Fruit fly (Drosophila melanogaster) whole organism, pupa: ENCODE measurements around the gene CG8916.
A peak's percentile ranks its signal among the peaks of the same experiment; 100 is the strongest.

Experiments
- CG10348 ChIP-seq: fragments of 200-800 bp; sonication (Bioruptor generic); IDR thresholded peaks from 2 replicates; pipeline ENCODE4 v1.3.6; 2022; ENCODE audit warnings: missing biosample characterization, missing genetic modification characterization
- CG12605 ChIP-seq: fragments of 200-800 bp; sonication (Bioruptor generic); IDR thresholded peaks from 2 replicates; pipeline ENCODE4 v1.3.6; 2022; ENCODE audit warnings: missing biosample characterization, missing genetic modification characterization
- CG13204 ChIP-seq: fragments of 200-800 bp; sonication (Bioruptor generic); optimal IDR thresholded peaks from 2 replicates; lab custom pipeline; 2018; ENCODE audit warnings: missing biosample characterization, mild to moderate bottlenecking, missing genetic modification characterization, moderate library complexity
- CG14655 ChIP-seq: fragments of 200-800 bp; sonication (Bioruptor generic); optimal IDR thresholded peaks from 3 replicates; lab custom pipeline; 2017; ENCODE audit warnings: mild to moderate bottlenecking, missing biosample characterization, missing genetic modification reagents, missing genetic modification characterization
- CG15710 ChIP-seq: fragments of 200-800 bp; sonication (Bioruptor generic); optimal IDR thresholded peaks from 2 replicates; lab custom pipeline; 2018; ENCODE audit warnings: missing biosample characterization, mild to moderate bottlenecking, missing genetic modification characterization, moderate library complexity
- CG17806 ChIP-seq: fragments of 200-800 bp; sonication (Bioruptor generic); optimal IDR thresholded peaks from 2 replicates; lab custom pipeline; 2018; ENCODE audit warnings: missing biosample characterization, mild to moderate bottlenecking, missing genetic modification characterization, moderate library complexity
- CG32121 ChIP-seq: fragments of 200-800 bp; sonication (Bioruptor generic); IDR thresholded peaks from 2 replicates; pipeline ENCODE4 v1.3.6; 2022; ENCODE audit warnings: missing biosample characterization, missing genetic modification characterization
- CG34367 ChIP-seq: fragments of 200-800 bp; sonication (Bioruptor generic); optimal IDR thresholded peaks from 2 replicates; lab custom pipeline; 2018; ENCODE audit warnings: missing biosample characterization, mild to moderate bottlenecking, missing genetic modification characterization
- CG4496 ChIP-seq: fragments of 200-800 bp; sonication (Bioruptor generic); IDR thresholded peaks from 3 replicates; pipeline ENCODE4 v1.3.6; 2022; ENCODE audit warnings: missing biosample characterization, missing genetic modification characterization
- CG8159 ChIP-seq: fragments of 200-800 bp; sonication (Bioruptor generic); optimal IDR thresholded peaks from 3 replicates; lab custom pipeline; 2018; ENCODE audit warnings: missing biosample characterization, mild to moderate bottlenecking, missing genetic modification characterization, moderate library complexity
- CG8301 ChIP-seq: fragments of 200-800 bp; sonication (Bioruptor generic); optimal IDR thresholded peaks from 2 replicates; lab custom pipeline; 2018; ENCODE audit warnings: missing biosample characterization, mild to moderate bottlenecking, missing genetic modification characterization
- CG9948 ChIP-seq: fragments of 200-800 bp; sonication (Bioruptor generic); optimal IDR thresholded peaks from 2 replicates; lab custom pipeline; 2018; ENCODE audit warnings: missing biosample characterization, mild to moderate bottlenecking, missing genetic modification characterization, moderate library complexity
- D1 ChIP-seq: fragments of 200-800 bp; sonication (Bioruptor generic); optimal IDR thresholded peaks from 2 replicates; lab custom pipeline; 2018; ENCODE audit warnings: missing biosample characterization, mild to moderate bottlenecking, missing genetic modification characterization, moderate library complexity
- EcR ChIP-seq: fragments of 200-800 bp; sonication (Bioruptor generic); optimal IDR thresholded peaks from 3 replicates; lab custom pipeline; 2019; ENCODE audit warnings: missing biosample characterization, missing genetic modification characterization, mild to moderate bottlenecking, moderate library complexity, missing genetic modification reagents
- Ets98B ChIP-seq: fragments of 200-800 bp; sonication (Bioruptor generic); IDR thresholded peaks from 2 replicates; pipeline ENCODE4 v1.3.6; 2022; ENCODE audit warnings: missing biosample characterization, missing genetic modification characterization
- Pif1A ChIP-seq: fragments of 200-800 bp; sonication (Bioruptor generic); optimal IDR thresholded peaks from 3 replicates; lab custom pipeline; 2016; ENCODE audit warnings: missing biosample characterization, missing genetic modification characterization
- Pif1B ChIP-seq: fragments of 200-800 bp; sonication (Bioruptor generic); optimal IDR thresholded peaks from 3 replicates; lab custom pipeline; 2016; ENCODE audit warnings: missing biosample characterization, missing genetic modification characterization
- Snoo ChIP-seq: fragments of 200-800 bp; sonication (Bioruptor generic); optimal IDR thresholded peaks from 3 replicates; lab custom pipeline; 2017; ENCODE audit warnings: missing biosample characterization, mild to moderate bottlenecking, missing genetic modification characterization, inconsistent platforms
- fd96Ca ChIP-seq: fragments of 200-800 bp; sonication (Bioruptor generic); IDR thresholded peaks from 3 replicates; pipeline ENCODE4 v1.3.6; 2022; ENCODE audit warnings: missing biosample characterization, missing genetic modification characterization
- gl ChIP-seq: fragments of 200-800 bp; sonication (Bioruptor generic); optimal IDR thresholded peaks from 2 replicates; lab custom pipeline; 2018; ENCODE audit warnings: missing biosample characterization, mild to moderate bottlenecking, missing genetic modification characterization
- rn ChIP-seq: fragments of 200-800 bp; sonication (Bioruptor generic); IDR thresholded peaks from 2 replicates; pipeline ENCODE4 v1.3.6; 2022; ENCODE audit warnings: missing biosample characterization, missing genetic modification characterization

The CG8916 gene

DNA sequence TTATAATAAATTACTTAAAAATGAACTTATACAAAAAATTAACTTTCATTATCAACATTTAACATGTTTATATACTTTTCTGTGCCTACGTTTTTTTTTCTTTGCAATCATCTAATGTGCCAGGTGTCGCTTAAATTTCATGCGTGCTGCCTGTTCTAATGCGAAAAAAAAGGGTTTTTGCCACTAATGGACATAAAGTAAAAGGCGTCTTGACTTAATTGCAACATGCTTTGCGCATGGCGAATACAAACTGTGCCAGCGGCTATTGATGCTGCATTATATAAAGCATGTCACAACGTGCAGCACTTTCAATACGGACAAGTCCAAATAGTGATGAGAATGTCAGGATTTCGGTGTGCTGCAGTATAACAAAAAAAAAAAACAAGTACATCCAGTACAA, at the start of gene CG8916:
Gene CG8916, plus strand, starts transcription at position 301 of the 400 bp plus-strand sequence.
- TF ChIP-seq fd96Ca (GFP tag; lab: Robert Waterston, UW) (no peak), CG32121 (no peak), Ets98B (GFP tag; lab: Robert Waterston, UW) (no peak), CG4496 (no peak), Snoo (tag; lab: Kevin White, UChicago) (no peak), gl (no peak), CG17806 (tag; lab: Kevin White, UChicago) (no peak), CG14655 (GFP tag; lab: Kevin White, UChicago) (no peak), CG8301 (no peak), CG12605 (GFP tag; lab: Robert Waterston, UW) (no peak), Pif1B (GFP tag; lab: Kevin White, UChicago) (no peak), Pif1A (GFP tag; lab: Kevin White, UChicago) (no peak), rn (GFP tag; lab: Robert Waterston, UW) (no peak), CG9948 (no peak), CG8159 (tag; lab: Kevin White, UChicago) (no peak), D1 (tag; lab: Kevin White, UChicago) (no peak), CG13204 (GFP tag; lab: Kevin White, UChicago) (no peak), CG15710 (tag; lab: Kevin White, UChicago) (no peak), CG34367 (tag; lab: Kevin White, UChicago) (no peak)

DNA sequence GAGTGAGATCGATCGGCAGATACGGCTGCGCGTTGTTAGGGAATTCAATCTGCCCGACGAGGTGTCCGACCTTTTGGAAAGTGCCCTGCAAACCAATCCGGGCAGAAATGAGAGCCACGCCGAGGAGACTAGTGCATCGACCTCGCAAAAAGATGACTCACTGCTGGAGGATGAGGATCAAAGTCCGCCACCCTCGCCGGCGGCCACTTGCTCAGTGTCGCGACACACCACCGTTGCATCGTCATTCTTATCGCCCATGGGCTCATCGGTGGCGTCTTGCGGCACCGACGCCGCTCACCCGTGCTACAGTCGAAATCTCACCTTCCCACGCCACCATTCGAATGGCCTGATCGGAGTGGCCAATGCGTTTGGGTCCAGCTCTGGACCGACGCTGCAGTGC, 47.3 kb upstream of the CG8916 start:
- no peak for TF ChIP-seq CG10348 (GFP tag; lab: Robert Waterston, UW)
- no peak for TF ChIP-seq CG9948
- TF ChIP-seq D1 (tag; lab: Kevin White, UChicago): no peak
- peak; percentile 50 for TF ChIP-seq EcR
- TF ChIP-seq CG14655 (GFP tag; lab: Kevin White, UChicago): no peak

- TF ChIP-seq fd96Ca (GFP tag; lab: Robert Waterston, UW) (no peak), rn (GFP tag; lab: Robert Waterston, UW) (no peak), CG8159 (tag; lab: Kevin White, UChicago) (no peak), Pif1B (GFP tag; lab: Kevin White, UChicago) (no peak), CG34367 (tag; lab: Kevin White, UChicago) (no peak), Ets98B (GFP tag; lab: Robert Waterston, UW) (no peak), CG15710 (tag; lab: Kevin White, UChicago) (no peak), CG13204 (GFP tag; lab: Kevin White, UChicago) (no peak)
Observed at dm6 chrX:15875569-15875968, 46.2 kb upstream of the CG8916 start.

DNA sequence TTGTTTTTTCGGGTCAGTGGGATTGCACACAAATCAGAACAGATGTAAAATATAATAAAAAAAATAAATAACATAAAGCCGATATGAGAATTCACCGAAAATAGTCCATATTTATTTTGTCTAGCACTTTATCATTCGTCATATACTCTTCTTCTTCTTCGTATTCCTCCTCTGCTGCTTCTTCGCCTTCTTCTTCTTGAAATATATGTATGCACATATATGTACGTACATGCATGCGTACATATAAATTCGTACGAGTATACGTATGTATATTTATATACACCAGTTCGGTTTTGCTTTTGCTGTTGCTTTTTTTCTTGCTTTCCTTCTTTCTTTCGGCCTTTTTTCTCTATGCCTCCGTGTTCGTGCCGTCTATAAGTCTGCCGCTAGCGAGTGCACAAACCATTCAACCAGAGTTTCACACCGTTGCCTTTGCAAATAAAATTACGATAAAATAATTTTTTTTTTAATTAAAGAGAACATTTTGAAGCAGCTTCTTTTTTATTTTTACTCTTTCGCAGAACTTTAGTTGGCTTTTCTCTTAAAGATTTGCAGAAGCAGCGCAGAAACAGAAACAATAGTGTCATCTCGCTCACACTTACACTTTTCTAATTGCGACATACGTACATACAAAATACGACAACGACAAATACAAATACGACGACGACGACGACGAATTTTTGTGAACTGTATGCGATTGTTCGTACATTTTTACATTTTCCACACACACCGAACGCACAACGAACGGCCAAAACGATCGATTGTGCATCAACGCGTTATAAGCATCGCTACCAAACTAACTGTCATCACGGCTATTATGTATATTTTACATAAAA, 35.1 kb upstream of the CG8916 start:
- TF ChIP-seq D1 (tag; lab: Kevin White, UChicago) (no peak), Ets98B (GFP tag; lab: Robert Waterston, UW) (peak; percentile 94), CG13204 (GFP tag; lab: Kevin White, UChicago) (peak; percentile 91), CG8301 (peak; percentile 81), Pif1B (GFP tag; lab: Kevin White, UChicago) (peak; percentile 91), Snoo (tag; lab: Kevin White, UChicago) (peak; percentile 54), Pif1A (GFP tag; lab: Kevin White, UChicago) (peak; percentile 94), CG17806 (tag; lab: Kevin White, UChicago) (peak; percentile 84), fd96Ca (GFP tag; lab: Robert Waterston, UW) (peak; percentile 91), CG4496 (peak; percentile 94), CG9948 (peak; percentile 79), CG34367 (tag; lab: Kevin White, UChicago) (peak; percentile 94), EcR (peak; percentile 65), CG32121 (peak; percentile 91), rn (GFP tag; lab: Robert Waterston, UW) (peak; percentile 57), CG12605 (GFP tag; lab: Robert Waterston, UW) (peak; percentile 97), CG8159 (tag; lab: Kevin White, UChicago) (peak; percentile 86), CG10348 (GFP tag; lab: Robert Waterston, UW) (no peak), gl (peak; percentile 97), CG15710 (tag; lab: Kevin White, UChicago) (peak; percentile 91), CG14655 (GFP tag; lab: Kevin White, UChicago) (peak; percentile 34)

DNA sequence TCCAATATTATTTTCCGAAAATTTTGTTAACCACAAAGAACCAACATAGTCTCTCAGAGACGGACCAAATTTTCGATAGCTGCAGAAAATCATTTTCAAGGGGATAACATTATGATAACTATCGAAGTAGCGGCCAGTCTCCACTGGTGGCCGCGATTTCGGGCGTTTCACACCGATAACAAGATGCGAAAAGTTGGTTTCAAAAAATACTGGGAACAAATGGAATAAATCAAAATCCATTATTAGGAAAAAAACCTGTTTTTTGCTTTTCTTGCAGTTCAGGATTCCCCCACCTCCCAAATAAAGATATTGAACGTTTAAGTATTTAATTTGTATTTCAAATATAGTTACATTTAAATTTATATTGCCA, 34.5 kb upstream of the CG8916 start, which contains the start of gene tay:
Gene tay, minus strand, starts transcription at position 65 of the 370 bp plus-strand sequence.
- TF ChIP-seq CG4496: peak; percentile 6; the same call in 1 of the 3 replicates
- TF ChIP-seq Ets98B (GFP tag; lab: Robert Waterston, UW): no peak
- no peak for TF ChIP-seq gl
- TF ChIP-seq Pif1A (GFP tag; lab: Kevin White, UChicago): no peak
- no peak for TF ChIP-seq rn (GFP tag; lab: Robert Waterston, UW)

- TF ChIP-seq CG13204 (GFP tag; lab: Kevin White, UChicago): no peak
- no peak for TF ChIP-seq CG14655 (GFP tag; lab: Kevin White, UChicago)
- TF ChIP-seq CG34367 (tag; lab: Kevin White, UChicago): no peak
- no peak for TF ChIP-seq CG15710 (tag; lab: Kevin White, UChicago)
- no peak for TF ChIP-seq CG9948
- no peak for TF ChIP-seq Pif1B (GFP tag; lab: Kevin White, UChicago)
- TF ChIP-seq Snoo (tag; lab: Kevin White, UChicago): no peak
- TF ChIP-seq CG12605 (GFP tag; lab: Robert Waterston, UW): no peak
- TF ChIP-seq gl: no peak
- no peak for TF ChIP-seq CG10348 (GFP tag; lab: Robert Waterston, UW)
- no peak for TF ChIP-seq EcR
Observed at dm6 chrX:15888763-15889162, 33.0 kb upstream of the CG8916 start.
